Worm (Caenorhabditis elegans) whole organism, L3 larva: ENCODE results near the gene lido-14.

Source experiments
- R02D3.7 ChIP-seq: fragments of 150-350 bp; optimal IDR thresholded peaks from 2 replicates; lab custom pipeline; 2014; ENCODE audit warnings: missing biosample characterization, missing genetic modification characterization
- ZK546.5 ChIP-seq: sonication (generic microtip); optimal IDR thresholded peaks from 2 replicates; lab custom pipeline; 2017; ENCODE audit warnings: missing biosample characterization, missing genetic modification characterization
- aly-2 ChIP-seq: fragments of 150-350 bp; optimal IDR thresholded peaks from 2 replicates; lab custom pipeline; 2014; ENCODE audit warnings: missing biosample characterization, missing genetic modification characterization
- ceh-82 ChIP-seq: fragments of 150-350 bp; optimal IDR thresholded peaks from 2 replicates; lab custom pipeline; 2014; ENCODE audit warnings: missing biosample characterization, missing genetic modification characterization
- daf-12 ChIP-seq: fragments of 150-350 bp; optimal IDR thresholded peaks from 2 replicates; lab custom pipeline; 2014; ENCODE audit warnings: missing biosample characterization, missing genetic modification reagents, missing genetic modification characterization
- egl-27 ChIP-seq: sonication (generic microtip); optimal IDR thresholded peaks from 4 replicates; lab custom pipeline; 2017; ENCODE audit warnings: missing biosample characterization, missing genetic modification reagents, missing genetic modification characterization
- elt-2 ChIP-seq: sonication (generic microtip); optimal IDR thresholded peaks from 2 replicates; lab custom pipeline; 2016; ENCODE audit warnings: missing genetic modification reagents, mild to moderate bottlenecking, missing genetic modification characterization, missing compliant biosample characterization
- eor-1 ChIP-seq, 2 experiments: fragments of 150-350 bp; optimal IDR thresholded peaks; 2 replicates each; lab custom pipeline; 2014 to 2018; ENCODE audit warnings: missing biosample characterization in 2 of 2, missing genetic modification characterization in 2 of 2
- fkh-2 ChIP-seq: fragments of 150-350 bp; optimal IDR thresholded peaks from 2 replicates; lab custom pipeline; 2014; ENCODE audit warnings: missing biosample characterization, missing genetic modification reagents, missing genetic modification characterization
- fos-1 ChIP-seq: fragments of 150-350 bp; optimal IDR thresholded peaks from 2 replicates; lab custom pipeline; 2014; ENCODE audit warnings: missing biosample characterization, missing genetic modification characterization
- lin-15B ChIP-seq: fragments of 150-350 bp; optimal IDR thresholded peaks from 2 replicates; lab custom pipeline; 2014; ENCODE audit warnings: missing biosample characterization, missing genetic modification characterization
- lsy-12 ChIP-seq: sonication (generic microtip); optimal IDR thresholded peaks from 2 replicates; lab custom pipeline; 2016; ENCODE audit warnings: mild to moderate bottlenecking, missing genetic modification characterization, missing compliant biosample characterization
- mml-1 ChIP-seq: fragments of 150-350 bp; sonication (generic microtip); optimal IDR thresholded peaks from 3 replicates; lab custom pipeline; 2014; ENCODE audit warnings: missing biosample characterization, missing genetic modification characterization
- nhr-12 ChIP-seq: fragments of 150-350 bp; optimal IDR thresholded peaks from 2 replicates; lab custom pipeline; 2014; ENCODE audit warnings: missing biosample characterization, missing genetic modification characterization
- nhr-23 ChIP-seq: fragments of 150-350 bp; optimal IDR thresholded peaks from 2 replicates; lab custom pipeline; 2014; ENCODE audit warnings: missing biosample characterization, missing genetic modification reagents, missing genetic modification characterization
- nhr-237 ChIP-seq: fragments of 150-350 bp; optimal IDR thresholded peaks from 2 replicates; lab custom pipeline; 2014; ENCODE audit warnings: missing biosample characterization, missing genetic modification characterization
- nhr-25 ChIP-seq: sonication (generic microtip); optimal IDR thresholded peaks from 2 replicates; lab custom pipeline; 2017; ENCODE audit warnings: missing biosample characterization, missing genetic modification characterization
- nhr-43 ChIP-seq: sonication (generic microtip); optimal IDR thresholded peaks from 2 replicates; lab custom pipeline; 2016; ENCODE audit warnings: mild to moderate bottlenecking, missing genetic modification characterization, missing compliant biosample characterization; ENCODE audit not compliant: poor library complexity, severe bottlenecking
- nhr-67 ChIP-seq: fragments of 150-350 bp; optimal IDR thresholded peaks from 2 replicates; lab custom pipeline; 2014; ENCODE audit warnings: missing biosample characterization, missing genetic modification characterization
- pha-4 ChIP-seq: fragments of 150-350 bp; optimal IDR thresholded peaks from 2 replicates; lab custom pipeline; 2014; ENCODE audit warnings: missing biosample characterization, missing genetic modification reagents, missing genetic modification characterization
- pqm-1 ChIP-seq: fragments of 150-350 bp; optimal IDR thresholded peaks from 2 replicates; lab custom pipeline; 2017; ENCODE audit warnings: missing biosample characterization, missing genetic modification characterization, inconsistent platforms
- sea-2 ChIP-seq: fragments of 150-350 bp; sonication (generic microtip); optimal IDR thresholded peaks from 4 replicates; lab custom pipeline; 2014; ENCODE audit warnings: missing biosample characterization, missing genetic modification reagents, missing genetic modification characterization
- skn-1 ChIP-seq: fragments of 150-350 bp; optimal IDR thresholded peaks from 2 replicates; lab custom pipeline; 2014; ENCODE audit warnings: missing biosample characterization, missing genetic modification characterization
- tbx-2 ChIP-seq: sonication (generic microtip); optimal IDR thresholded peaks from 2 replicates; lab custom pipeline; 2016; ENCODE audit warnings: mild to moderate bottlenecking, missing genetic modification characterization, missing compliant biosample characterization
- unc-62 ChIP-seq: fragments of 150-350 bp; sonication (generic microtip); optimal IDR thresholded peaks from 4 replicates; lab custom pipeline; 2014; ENCODE audit warnings: missing biosample characterization, missing genetic modification reagents, missing genetic modification characterization
- ztf-4 ChIP-seq: fragments of 150-350 bp; optimal IDR thresholded peaks from 2 replicates; lab custom pipeline; 2014; ENCODE audit warnings: missing biosample characterization, missing genetic modification characterization

lido-14 gene

ce11 chrII:3395484-3395883, 36.5 kb downstream of the lido-14 start, which contains the start of gene nep-20:
Gene nep-20, minus strand, starts transcription at chrII:3395584.
- TF ChIP-seq nhr-67: no peak
- TF ChIP-seq ZK546.5 (tag; lab: Kevin White, UChicago): no peak
- TF ChIP-seq mml-1 (tag; lab: Kevin White, UChicago): no peak
- TF ChIP-seq, all 47 proteins: peak for 0

- TF ChIP-seq eor-1 (tag; optimal IDR thresholded peaks at IDR 0.05; lab: Kevin White, UChicago) (no peak), lin-15B (tag; lab: Kevin White, UChicago) (no peak), fkh-2 (tag; lab: Kevin White, UChicago) (no peak), nhr-237 (no peak), pqm-1 (tag; lab: Kevin White, UChicago) (no peak)
These were observed 40.3 kb downstream of the lido-14 start, which contains the start of gene nep-9 for ce11 chrII:3399212-3399611. Gene nep-9, minus strand, starts transcription at chrII:3399312.

ce11 chrII:3402854-3403253, 43.9 kb downstream of the lido-14 start, which contains the start of gene nep-10:
Gene nep-10, minus strand, starts transcription at chrII:3402954.
- TF ChIP-seq nhr-12 (tag; lab: Kevin White, UChicago) (no peak), ceh-82 (tag; lab: Kevin White, UChicago) (no peak), nhr-43 (tag; lab: Kevin White, UChicago) (no peak), fkh-2 (tag; lab: Kevin White, UChicago) (no peak)

- TF ChIP-seq unc-62 (no peak), nhr-23 (tag; lab: Kevin White, UChicago) (no peak), skn-1 (no peak), nhr-43 (tag; lab: Kevin White, UChicago) (no peak), lsy-12 (no peak), fos-1 (no peak), aly-2 (tag; lab: Kevin White, UChicago) (no peak), pha-4 (tag; lab: Kevin White, UChicago) (no peak), daf-12 (tag; lab: Kevin White, UChicago) (no peak), egl-27 (tag; lab: Kevin White, UChicago) (no peak), tbx-2 (no peak), ZK546.5 (tag; lab: Kevin White, UChicago) (no peak), sea-2 (GFP tag; lab: Kevin White, UChicago) (no peak), elt-2 (tag; lab: Kevin White, UChicago) (no peak), R02D3.7 (tag; lab: Kevin White, UChicago) (no peak), lin-15B (tag; lab: Kevin White, UChicago) (no peak), nhr-25 (tag; lab: Kevin White, UChicago) (no peak), ceh-82 (tag; lab: Kevin White, UChicago) (no peak), ztf-4 (no peak), fkh-2 (tag; lab: Kevin White, UChicago) (no peak)
These were observed 44.6 kb downstream of the lido-14 start, which contains the start of gene nep-8 for ce11 chrII:3403535-3403934. Gene nep-8, plus strand, starts transcription at chrII:3403835.
